Worm (Caenorhabditis elegans): ENCODE measurements around the gene lgc-4.

DNA sequence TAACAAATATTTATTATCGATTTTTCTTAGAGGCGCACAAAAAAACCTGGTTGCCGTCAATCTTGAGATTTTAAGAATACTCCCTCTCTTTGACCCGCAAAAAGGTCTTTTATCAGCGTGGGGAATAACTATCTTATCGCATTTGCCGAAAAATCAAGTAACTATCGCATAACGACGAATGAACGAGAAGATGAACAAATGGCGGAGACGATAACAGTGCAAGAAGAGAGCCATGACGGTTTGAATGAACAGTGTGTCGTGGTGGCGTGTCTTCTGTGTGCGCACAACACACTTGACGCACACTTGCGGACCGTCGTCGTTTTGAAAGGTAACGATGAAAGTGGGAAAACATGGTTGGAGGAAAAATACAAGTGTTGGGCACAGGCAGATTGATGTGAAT lies 29.9 kb upstream of the lgc-4 start:
- TF ChIP-seq C06A6.2 (GFP tag; conservative IDR thresholded peaks at IDR 0.05) (no peak), snpc-4 (GFP tag; optimal IDR thresholded peaks at IDR 0.05) (no peak), snpc-4 (tag; optimal IDR thresholded peaks at IDR 0.05) (no peak), sdz-38 (tag; optimal IDR thresholded peaks at IDR 0.05) (no peak), ets-4 (GFP tag; optimal IDR thresholded peaks at IDR 0.05) (peak; percentile 51), rcor-1 (GFP tag; IDR thresholded peaks at IDR 0.05) (no peak), let-526 (GFP tag; IDR thresholded peaks at IDR 0.05) (no peak), Y53F4B.3 (GFP tag; IDR thresholded peaks at IDR 0.05) (no peak), aptf-2 (GFP tag; conservative IDR thresholded peaks at IDR 0.05) (no peak), pha-4 (tag; optimal IDR thresholded peaks at IDR 0.05) (no peak), T26A5.8 (tag; optimal IDR thresholded peaks at IDR 0.05) (no peak), nfya-2 (GFP tag; IDR thresholded peaks at IDR 0.05) (no peak), ztf-26 (tag; optimal IDR thresholded peaks at IDR 0.05) (peak; percentile 14), nhr-90 (tag; optimal IDR thresholded peaks at IDR 0.05) (no peak)

All from whole organism, young adult.